Worm (Caenorhabditis elegans) whole organism, L1 larva: ENCODE measurements around the gene Y39B6A.29.

Experiments
- C04F5.9 ChIP-seq: sonication (generic microtip); optimal IDR thresholded peaks from 2 replicates; lab custom pipeline; 2016; ENCODE audit warnings: missing genetic modification characterization, missing compliant biosample characterization
- F16B12.6 ChIP-seq: fragments of 150-350 bp; optimal IDR thresholded peaks from 2 replicates; lab custom pipeline; 2014; ENCODE audit warnings: missing biosample characterization, missing genetic modification characterization
- Y116A8C.19 ChIP-seq: sonication (generic microtip); optimal IDR thresholded peaks from 2 replicates; lab custom pipeline; 2016; ENCODE audit warnings: missing compliant biosample characterization, missing genetic modification characterization, borderline replicate concordance
- alr-1 ChIP-seq: fragments of 200-800 bp; sonication (Bioruptor generic); optimal IDR thresholded peaks from 2 replicates; lab custom pipeline; 2018; ENCODE audit warnings: borderline replicate concordance, mild to moderate bottlenecking, missing genetic modification characterization, missing compliant biosample characterization
- aly-2 ChIP-seq: fragments of 150-350 bp; optimal IDR thresholded peaks from 2 replicates; lab custom pipeline; 2014; ENCODE audit warnings: missing biosample characterization, missing genetic modification characterization
- blmp-1 ChIP-seq: fragments of 150-350 bp; optimal IDR thresholded peaks from 2 replicates; lab custom pipeline; 2014; ENCODE audit warnings: missing biosample characterization, missing genetic modification characterization
- ceh-8 ChIP-seq: fragments of 200-800 bp; sonication (Bioruptor generic); optimal IDR thresholded peaks from 2 replicates; lab custom pipeline; 2018; ENCODE audit warnings: mild to moderate bottlenecking, missing genetic modification characterization, moderate library complexity, missing compliant biosample characterization
- ceh-90 ChIP-seq: sonication (generic microtip); optimal IDR thresholded peaks from 2 replicates; lab custom pipeline; 2016; ENCODE audit warnings: missing genetic modification characterization, missing compliant biosample characterization
- ces-1 ChIP-seq: fragments of 150-350 bp; optimal IDR thresholded peaks from 2 replicates; lab custom pipeline; 2014; ENCODE audit warnings: missing biosample characterization, missing genetic modification reagents, missing genetic modification characterization
- dpl-1 ChIP-seq, 3 experiments: fragments of 150-350 bp in 2 of 3; sonication (generic microtip) in 1 of 3; optimal IDR thresholded peaks; 2 replicates each; lab custom pipeline; 2014 to 2017; ENCODE audit warnings: missing biosample characterization in 3 of 3, missing genetic modification characterization in 3 of 3, missing genetic modification reagents in 3 of 3
- efl-1 ChIP-seq, 4 experiments: fragments of 150-350 bp; optimal IDR thresholded peaks in 3 of 4; peaks in 1 of 4; 1 replicate in 1 of 4; 2 replicates in 3 of 4; lab custom pipeline; 2014; ENCODE audit warnings: missing biosample characterization in 2 of 4, missing genetic modification characterization in 2 of 4, missing genetic modification reagents in 2 of 4
- efl-3 ChIP-seq: fragments of 200-800 bp; sonication (Bioruptor generic); optimal IDR thresholded peaks from 2 replicates; lab custom pipeline; 2018; ENCODE audit warnings: mild to moderate bottlenecking, missing genetic modification characterization, missing compliant biosample characterization
- egl-13 ChIP-seq: sonication (generic microtip); optimal IDR thresholded peaks from 2 replicates; lab custom pipeline; 2016; ENCODE audit warnings: missing genotype, missing genetic modification reagents, missing genetic modification characterization, missing compliant biosample characterization
- elt-3 ChIP-seq, 6 experiments: fragments of 150-350 bp in 1 of 6; sonication (generic microtip); optimal IDR thresholded peaks; 2 replicates each; lab custom pipeline; 2017 to 2018; ENCODE audit warnings: missing biosample characterization in 6 of 6, missing genetic modification characterization in 6 of 6, inconsistent platforms in 1 of 6
- fkh-10 ChIP-seq: sonication (generic microtip); optimal IDR thresholded peaks from 2 replicates; lab custom pipeline; 2017; ENCODE audit warnings: missing biosample characterization, missing genetic modification reagents, missing genetic modification characterization
- fkh-4 ChIP-seq: sonication (generic microtip); optimal IDR thresholded peaks from 2 replicates; lab custom pipeline; 2016; ENCODE audit warnings: missing compliant biosample characterization, missing genetic modification characterization, borderline replicate concordance
- fos-1 ChIP-seq: fragments of 150-350 bp; optimal IDR thresholded peaks from 2 replicates; lab custom pipeline; 2014; ENCODE audit warnings: missing biosample characterization, missing genetic modification characterization
- hlh-17 ChIP-seq: fragments of 200-800 bp; sonication (Bioruptor generic); optimal IDR thresholded peaks from 2 replicates; lab custom pipeline; 2018; ENCODE audit warnings: missing genetic modification characterization, mild to moderate bottlenecking, missing compliant biosample characterization, moderate library complexity, borderline replicate concordance
- hpl-2 ChIP-seq: fragments of 150-350 bp; optimal IDR thresholded peaks from 2 replicates; lab custom pipeline; 2014; ENCODE audit warnings: missing biosample characterization, missing genetic modification reagents, missing genetic modification characterization
- jun-1 ChIP-seq: fragments of 150-350 bp; optimal IDR thresholded peaks from 2 replicates; lab custom pipeline; 2014; ENCODE audit warnings: missing biosample characterization, missing genetic modification reagents, missing genetic modification characterization
- lin-13 ChIP-seq: fragments of 150-350 bp; optimal IDR thresholded peaks from 2 replicates; lab custom pipeline; 2014; ENCODE audit warnings: missing biosample characterization, missing genetic modification reagents, missing genetic modification characterization
- lin-15B ChIP-seq: fragments of 150-350 bp; sonication (generic microtip); optimal IDR thresholded peaks from 3 replicates; lab custom pipeline; 2014; ENCODE audit warnings: missing biosample characterization, missing genetic modification characterization
- lir-3 ChIP-seq: sonication (generic microtip); optimal IDR thresholded peaks from 2 replicates; lab custom pipeline; 2016; ENCODE audit warnings: mild to moderate bottlenecking, missing genetic modification characterization, moderate library complexity, missing compliant biosample characterization; ENCODE audit not compliant: poor library complexity
- mab-9 ChIP-seq: fragments of 200-800 bp; sonication (Bioruptor generic); IDR thresholded peaks from 2 replicates; pipeline ENCODE4 v1.3.6; 2022; ENCODE audit warnings: missing genetic modification reagents, missing genetic modification characterization, missing compliant biosample characterization
- mdl-1 ChIP-seq, 2 experiments: fragments of 150-350 bp; optimal IDR thresholded peaks; 2 replicates each; lab custom pipeline; 2014 to 2017; ENCODE audit warnings: missing biosample characterization in 2 of 2, missing genetic modification characterization in 2 of 2, inconsistent platforms in 1 of 2
- mep-1 ChIP-seq: fragments of 150-350 bp; optimal IDR thresholded peaks from 2 replicates; lab custom pipeline; 2014; ENCODE audit warnings: missing biosample characterization, missing genetic modification characterization
- nhr-237 ChIP-seq: fragments of 150-350 bp; optimal IDR thresholded peaks from 2 replicates; lab custom pipeline; 2014; ENCODE audit warnings: missing biosample characterization, missing genetic modification characterization
- nhr-28 ChIP-seq: fragments of 150-350 bp; optimal IDR thresholded peaks from 2 replicates; lab custom pipeline; 2014; ENCODE audit warnings: missing biosample characterization, missing genetic modification characterization
- nhr-47 ChIP-seq: sonication (generic microtip); optimal IDR thresholded peaks from 2 replicates; lab custom pipeline; 2016; ENCODE audit warnings: mild to moderate bottlenecking, missing genetic modification characterization, moderate library complexity, missing compliant biosample characterization
- nhr-84 ChIP-seq: sonication (generic microtip); optimal IDR thresholded peaks from 2 replicates; lab custom pipeline; 2017; ENCODE audit warnings: missing biosample characterization, missing genetic modification characterization
- pag-3 ChIP-seq: sonication (generic microtip); optimal IDR thresholded peaks from 2 replicates; lab custom pipeline; 2017; ENCODE audit warnings: missing genetic modification characterization, mild to moderate bottlenecking, missing compliant biosample characterization, antibody characterized with exemption, borderline replicate concordance; ENCODE audit not compliant: insufficient read depth
- pax-3 ChIP-seq: fragments of 200-800 bp; sonication (Bioruptor generic); optimal IDR thresholded peaks from 2 replicates; lab custom pipeline; 2018; ENCODE audit warnings: mild to moderate bottlenecking, missing genetic modification characterization, moderate library complexity, missing compliant biosample characterization
- pqm-1 ChIP-seq: sonication (generic microtip); optimal IDR thresholded peaks from 3 replicates; lab custom pipeline; 2017; ENCODE audit warnings: missing biosample characterization, missing genetic modification characterization
- snpc-4 ChIP-seq: fragments of 150-350 bp; optimal IDR thresholded peaks from 2 replicates; lab custom pipeline; 2014; ENCODE audit warnings: missing biosample characterization, missing genetic modification characterization
- snu-23 ChIP-seq: sonication (generic microtip); optimal IDR thresholded peaks from 2 replicates; lab custom pipeline; 2016; ENCODE audit warnings: missing genetic modification characterization, missing compliant biosample characterization
- sup-37 ChIP-seq: fragments of 200-800 bp; sonication (Bioruptor generic); optimal IDR thresholded peaks from 2 replicates; lab custom pipeline; 2018; ENCODE audit warnings: mild to moderate bottlenecking, missing genetic modification characterization, missing compliant biosample characterization
- swsn-7 ChIP-seq: sonication (generic microtip); optimal IDR thresholded peaks from 2 replicates; lab custom pipeline; 2016; ENCODE audit warnings: missing genetic modification characterization, missing compliant biosample characterization
- tbx-2 ChIP-seq: sonication (generic microtip); optimal IDR thresholded peaks from 2 replicates; lab custom pipeline; 2016; ENCODE audit warnings: missing genetic modification characterization, missing compliant biosample characterization
- tlp-1 ChIP-seq: fragments of 150-350 bp; optimal IDR thresholded peaks from 2 replicates; lab custom pipeline; 2014; ENCODE audit warnings: missing biosample characterization, missing genetic modification characterization
- unc-130 ChIP-seq: fragments of 150-350 bp; optimal IDR thresholded peaks from 2 replicates; lab custom pipeline; 2017; ENCODE audit warnings: missing biosample characterization, missing genetic modification characterization, inconsistent platforms
- unc-30 ChIP-seq: sonication (generic microtip); optimal IDR thresholded peaks from 2 replicates; lab custom pipeline; 2017; ENCODE audit warnings: missing biosample characterization, missing genetic modification characterization
- unc-62 ChIP-seq: fragments of 150-350 bp; optimal IDR thresholded peaks from 2 replicates; lab custom pipeline; 2014; ENCODE audit warnings: missing biosample characterization, missing genetic modification reagents, missing genetic modification characterization
- unc-86 ChIP-seq: sonication (generic microtip); optimal IDR thresholded peaks from 2 replicates; lab custom pipeline; 2016; ENCODE audit warnings: missing genetic modification characterization, missing compliant biosample characterization
- unc-98 ChIP-seq: fragments of 200-800 bp; sonication (Bioruptor generic); IDR thresholded peaks from 2 replicates; pipeline ENCODE4 v1.3.6; 2022; ENCODE audit warnings: missing genetic modification characterization, missing compliant biosample characterization
- xbp-1 ChIP-seq: sonication (generic microtip); optimal IDR thresholded peaks from 2 replicates; lab custom pipeline; 2016; ENCODE audit warnings: missing genetic modification characterization, missing compliant biosample characterization
- zip-4 ChIP-seq: fragments of 200-800 bp; sonication (Bioruptor generic); optimal IDR thresholded peaks from 2 replicates; lab custom pipeline; 2018; ENCODE audit warnings: mild to moderate bottlenecking, missing genetic modification characterization, moderate library complexity, missing compliant biosample characterization
- ztf-4 ChIP-seq: fragments of 150-350 bp; optimal IDR thresholded peaks from 2 replicates; lab custom pipeline; 2014; ENCODE audit warnings: missing biosample characterization, missing genetic modification characterization

The Y39B6A.29 gene

DNA sequence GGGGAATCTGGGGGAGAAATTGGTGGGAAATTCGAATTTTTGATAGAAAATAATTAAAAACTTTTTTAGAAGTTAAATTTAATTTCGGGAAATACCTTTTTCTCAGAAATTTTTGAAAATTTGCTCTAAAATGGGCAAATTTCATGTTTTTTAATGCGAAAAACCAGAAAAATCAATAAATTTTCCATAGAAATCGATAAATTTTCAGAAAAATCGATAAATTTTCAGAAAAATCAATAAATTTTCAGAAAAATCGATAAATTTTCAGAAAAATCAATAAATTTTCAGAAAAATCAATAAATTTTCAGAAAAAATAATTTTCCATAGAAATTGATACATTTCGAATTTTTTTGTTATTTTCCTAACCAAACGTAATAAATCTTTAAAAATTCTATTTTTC lies 38.5 kb downstream of the Y39B6A.29 start:
- no peak for TF ChIP-seq aly-2 (tag; lab: Kevin White, UChicago)
- TF ChIP-seq ces-1 (GFP tag; lab: Kevin White, UChicago): no peak
- no peak for TF ChIP-seq elt-3 (tag; optimal IDR thresholded peaks at IDR 0.05; lab: Kevin White, UChicago)
- TF ChIP-seq lir-3: no peak

DNA sequence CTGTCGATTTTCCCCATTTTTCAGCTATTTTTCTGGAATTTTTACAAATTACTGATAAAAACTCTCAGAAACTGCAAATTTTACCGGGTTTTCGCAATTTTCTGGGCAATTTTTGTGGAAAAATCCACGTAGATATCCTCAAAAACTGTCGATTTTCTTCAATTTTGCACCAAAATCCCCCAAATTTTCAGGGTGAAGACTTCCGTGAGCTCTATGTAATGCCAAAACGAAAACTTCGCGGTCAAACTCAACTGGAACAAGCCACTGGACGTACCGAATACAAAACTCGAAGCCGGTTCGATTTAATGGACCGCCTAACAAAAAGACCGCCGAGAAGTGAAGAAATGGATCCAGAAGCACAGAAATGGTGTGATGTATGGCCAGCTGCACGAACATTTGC lies 42.8 kb downstream of the Y39B6A.29 start:
- TF ChIP-seq efl-1 (optimal IDR thresholded peaks at IDR 0.05; lab: Kevin White, UChicago): no peak
- TF ChIP-seq efl-1 (GFP tag; optimal IDR thresholded peaks at IDR 0.05 in 1 of 2; lab: Kevin White, UChicago): peak in 1 of 2 experiments; percentile 50
- TF ChIP-seq lin-13 (GFP tag; lab: Kevin White, UChicago): no peak
- TF ChIP-seq egl-13 (tag; lab: Kevin White, UChicago): no peak
- TF ChIP-seq, all 84 proteins: peak for 1

- TF ChIP-seq blmp-1 (tag; lab: Kevin White, UChicago) (peak; percentile 43), fkh-10 (GFP tag; lab: Kevin White, UChicago) (no peak), unc-30 (tag; lab: Kevin White, UChicago) (no peak), F16B12.6 (tag; lab: Kevin White, UChicago) (no peak), efl-3 (GFP tag; lab: Kevin White, UChicago) (peak; percentile 17), sup-37 (GFP tag; lab: Kevin White, UChicago) (peak; percentile 21), xbp-1 (tag; lab: Kevin White, UChicago) (peak; percentile 82), unc-62 (GFP tag; lab: Kevin White, UChicago) (no peak), nhr-28 (tag; lab: Kevin White, UChicago) (no peak), nhr-47 (tag; lab: Kevin White, UChicago) (peak; percentile 92), lin-13 (GFP tag; lab: Kevin White, UChicago) (peak; percentile 69), dpl-1 (GFP tag; optimal IDR thresholded peaks at IDR 0.05; lab: Kevin White, UChicago) (peak; percentile 92 to 94 (median 93)), elt-3 (tag; optimal IDR thresholded peaks at IDR 0.05; lab: Kevin White, UChicago) (peak in 1 of 6 experiments; percentile 24), tlp-1 (tag; lab: Kevin White, UChicago) (no peak), ceh-90 (tag; lab: Kevin White, UChicago) (peak; percentile 98), hpl-2 (GFP tag; lab: Kevin White, UChicago) (no peak), tbx-2 (tag; lab: Kevin White, UChicago) (peak; percentile 92), alr-1 (tag; lab: Kevin White, UChicago) (no peak), ztf-4 (tag; lab: Kevin White, UChicago) (no peak), unc-98 (peak; percentile 89), snu-23 (GFP tag; lab: Kevin White, UChicago) (peak; percentile 85), Y116A8C.19 (tag; lab: Kevin White, UChicago) (peak; percentile 70), zip-4 (GFP tag; lab: Kevin White, UChicago) (no peak), mab-9 (GFP tag; lab: Robert Waterston, UW) (peak; percentile 81), snpc-4 (tag; lab: Kevin White, UChicago) (peak; percentile 60), nhr-84 (tag; lab: Kevin White, UChicago) (no peak), swsn-7 (tag; lab: Kevin White, UChicago) (peak; percentile 83), mep-1 (tag; lab: Kevin White, UChicago) (peak; percentile 76), pax-3 (tag; lab: Kevin White, UChicago) (peak; percentile 92), nhr-237 (tag; lab: Kevin White, UChicago) (no peak), mdl-1 (tag; optimal IDR thresholded peaks at IDR 0.05; lab: Kevin White, UChicago) (no peak), efl-1 (optimal IDR thresholded peaks at IDR 0.05; lab: Kevin White, UChicago) (peak; percentile 72 to 95), efl-1 (GFP tag; optimal IDR thresholded peaks at IDR 0.05 in 1 of 2; lab: Kevin White, UChicago) (peak; percentile 94 to 99), hlh-17 (no peak), lin-15B (tag; lab: Kevin White, UChicago) (peak; percentile 34), unc-86 (tag; lab: Kevin White, UChicago) (peak; percentile 72), ceh-8 (GFP tag; lab: Kevin White, UChicago) (peak; percentile 76), fkh-4 (tag; lab: Kevin White, UChicago) (peak; percentile 96), pqm-1 (no peak), fos-1 (tag; lab: Kevin White, UChicago) (peak; percentile 35), unc-130 (tag; lab: Kevin White, UChicago) (no peak), pag-3 (tag; lab: Kevin White, UChicago) (no peak), C04F5.9 (tag; lab: Kevin White, UChicago) (peak; percentile 78), jun-1 (tag; lab: Kevin White, UChicago) (peak; percentile 3)
Measured at ce11 chrV:18980980-18981529, 43.5 kb downstream of the Y39B6A.29 start, which contains the start of the genes mrps-35 and sws-1. TSS of gene mrps-35 (plus strand) at chrV:18981306. TSS of gene sws-1 (minus strand) at chrV:18981479.
